Worm (Caenorhabditis elegans) whole organism, L4 larva: ENCODE data around the gene F49C12.12.

Experiments used
- F49E8.2 ChIP-seq: sonication (generic microtip); optimal IDR thresholded peaks from 2 replicates; lab custom pipeline; 2016; ENCODE audit warnings: missing compliant biosample characterization, mild to moderate bottlenecking, missing genetic modification characterization, borderline replicate concordance
- Y48G9A.11 ChIP-seq: fragments of 200-800 bp; sonication (Bioruptor generic); IDR thresholded peaks from 2 replicates; pipeline ENCODE4 v1.3.6; 2022; ENCODE audit warnings: missing genetic modification reagents, missing genetic modification characterization, missing compliant biosample characterization
- ZK546.5 ChIP-seq, 2 experiments: sonication (generic microtip); optimal IDR thresholded peaks; 2 replicates each; lab custom pipeline; 2017; ENCODE audit warnings: missing biosample characterization in 2 of 2, missing genetic modification characterization in 2 of 2
- ama-1 ChIP-seq: fragments of 150-350 bp; optimal IDR thresholded peaks from 2 replicates; lab custom pipeline; 2014; ENCODE audit warnings: inconsistent platforms, mixed read lengths
- ceh-32 ChIP-seq: sonication (generic microtip); optimal IDR thresholded peaks from 2 replicates; lab custom pipeline; 2016; ENCODE audit warnings: mild to moderate bottlenecking, missing genetic modification characterization, missing compliant biosample characterization; ENCODE audit not compliant: poor library complexity
- ceh-82 ChIP-seq: sonication (generic microtip); optimal IDR thresholded peaks from 2 replicates; lab custom pipeline; 2017; ENCODE audit warnings: missing biosample characterization, missing genetic modification characterization
- ces-1 ChIP-seq: fragments of 150-350 bp; sonication (generic microtip); optimal IDR thresholded peaks from 4 replicates; lab custom pipeline; 2014; ENCODE audit warnings: missing biosample characterization, missing genetic modification reagents, missing genetic modification characterization
- daf-12 ChIP-seq: fragments of 150-350 bp; optimal IDR thresholded peaks from 2 replicates; lab custom pipeline; 2014; ENCODE audit warnings: missing biosample characterization, missing genetic modification reagents, missing genetic modification characterization
- egl-27 ChIP-seq: sonication (generic microtip); optimal IDR thresholded peaks from 3 replicates; lab custom pipeline; 2017; ENCODE audit warnings: missing biosample characterization, missing genetic modification reagents, missing genetic modification characterization
- nhr-11 ChIP-seq: fragments of 150-350 bp; optimal IDR thresholded peaks from 2 replicates; lab custom pipeline; 2014; ENCODE audit warnings: missing biosample characterization, missing genetic modification characterization
- nhr-237 ChIP-seq: sonication (generic microtip); optimal IDR thresholded peaks from 2 replicates; lab custom pipeline; 2017; ENCODE audit warnings: missing biosample characterization, missing genetic modification characterization
- pha-4 ChIP-seq, 2 experiments: fragments of 150-350 bp in 1 of 2; fragments of 200-800 bp in 1 of 2; sonication (Bioruptor generic) in 1 of 2; IDR thresholded peaks in 1 of 2; optimal IDR thresholded peaks in 1 of 2; 2 replicates each; pipeline versions ENCODE4 v1.3.6 to Lab custom; 2014 to 2022; ENCODE audit warnings: missing genetic modification characterization in 2 of 2, missing genetic modification reagents in 2 of 2, missing biosample characterization in 1 of 2, missing compliant biosample characterization in 1 of 2
- snpc-4 ChIP-seq: fragments of 150-350 bp; optimal IDR thresholded peaks from 2 replicates; lab custom pipeline; 2014; ENCODE audit warnings: missing biosample characterization, missing genetic modification characterization
- unc-130 ChIP-seq: sonication (generic microtip); optimal IDR thresholded peaks from 2 replicates; lab custom pipeline; 2016; ENCODE audit warnings: missing genetic modification reagents, missing genetic modification characterization, missing compliant biosample characterization

ce11 chrIV:9274008-9274529, 46.8 kb downstream of the F49C12.12 start, which contains the start of gene nmy-3:
- TF ChIP-seq ceh-82 (tag; lab: Kevin White, UChicago) (no peak), ceh-32 (tag; lab: Kevin White, UChicago) (no peak), snpc-4 (tag; lab: Kevin White, UChicago) (no peak), F49E8.2 (no peak), Y48G9A.11 (GFP tag; lab: Robert Waterston, UW) (no peak), unc-130 (GFP tag; lab: Kevin White, UChicago) (no peak), ZK546.5 (tag; optimal IDR thresholded peaks at IDR 0.05; lab: Kevin White, UChicago) (no peak), ama-1 (lab: Kevin White, UChicago) (no peak), egl-27 (tag; lab: Kevin White, UChicago) (no peak), nhr-11 (tag; lab: Kevin White, UChicago) (no peak), daf-12 (tag; lab: Kevin White, UChicago) (no peak), nhr-237 (tag; lab: Kevin White, UChicago) (no peak), pha-4 (GFP tag; IDR thresholded peaks at IDR 0.05; lab: Robert Waterston, UW) (no peak), pha-4 (tag; optimal IDR thresholded peaks at IDR 0.05; lab: Kevin White, UChicago) (no peak), ces-1 (GFP tag; lab: Kevin White, UChicago) (no peak)
